Fruit fly (Drosophila melanogaster) whole organism, prepupa: ENCODE data around the gene CG14915.

Experiments used
- Blimp-1 ChIP-seq: fragments of 200-800 bp; sonication (Bioruptor generic); optimal IDR thresholded peaks from 3 replicates; lab custom pipeline; 2017; ENCODE audit warnings: missing biosample characterization, missing genetic modification characterization, mild to moderate bottlenecking, moderate library complexity, missing genetic modification reagents
- CG10631 ChIP-seq: fragments of 200-800 bp; sonication (Bioruptor generic); optimal IDR thresholded peaks from 2 replicates; lab custom pipeline; 2016; ENCODE audit warnings: missing biosample characterization, missing genetic modification characterization
- CG10669 ChIP-seq: fragments of 200-800 bp; sonication (Bioruptor generic); optimal IDR thresholded peaks from 3 replicates; lab custom pipeline; 2018; ENCODE audit warnings: missing biosample characterization, mild to moderate bottlenecking, missing genetic modification characterization, moderate library complexity
- CG11294 ChIP-seq: fragments of 200-800 bp; sonication (Bioruptor generic); IDR thresholded peaks from 2 replicates; pipeline ENCODE4 v1.3.6; 2022; ENCODE audit warnings: missing biosample characterization, missing genetic modification characterization
- CG11762 ChIP-seq: fragments of 200-800 bp; sonication (Bioruptor generic); optimal IDR thresholded peaks from 3 replicates; lab custom pipeline; 2016; ENCODE audit warnings: missing biosample characterization, missing genetic modification characterization; ENCODE audit not compliant: insufficient read depth
- CG15336 ChIP-seq: fragments of 200-800 bp; sonication (Bioruptor generic); IDR thresholded peaks from 2 replicates; pipeline ENCODE4 v1.3.6; 2022; ENCODE audit warnings: missing biosample characterization, missing genetic modification characterization
- CG1621 ChIP-seq: fragments of 200-800 bp; sonication (Bioruptor generic); optimal IDR thresholded peaks from 3 replicates; lab custom pipeline; 2018; ENCODE audit warnings: missing biosample characterization, mild to moderate bottlenecking, missing genetic modification characterization
- CG3032 ChIP-seq: fragments of 200-800 bp; optimal IDR thresholded peaks from 2 replicates; lab custom pipeline; 2019; ENCODE audit warnings: missing biosample characterization, mild to moderate bottlenecking, missing genetic modification characterization, moderate library complexity
- CG31627 ChIP-seq: fragments of 200-800 bp; sonication (Bioruptor generic); optimal IDR thresholded peaks from 3 replicates; lab custom pipeline; 2016; ENCODE audit warnings: missing biosample characterization, missing genetic modification characterization
- CG32006 ChIP-seq: fragments of 200-800 bp; sonication (Bioruptor generic); optimal IDR thresholded peaks from 3 replicates; lab custom pipeline; 2017; ENCODE audit warnings: missing biosample characterization, mild to moderate bottlenecking, missing genetic modification characterization
- CG34406 ChIP-seq: fragments of 200-800 bp; sonication (Bioruptor generic); optimal IDR thresholded peaks from 3 replicates; lab custom pipeline; 2016; ENCODE audit warnings: missing biosample characterization, missing genetic modification characterization
- CG3919 ChIP-seq: fragments of 200-800 bp; sonication (Bioruptor generic); optimal IDR thresholded peaks from 3 replicates; lab custom pipeline; 2016; ENCODE audit warnings: missing biosample characterization, missing genetic modification characterization
- CG4318 ChIP-seq: fragments of 200-800 bp; sonication (Bioruptor generic); optimal IDR thresholded peaks from 3 replicates; lab custom pipeline; 2017; ENCODE audit warnings: missing biosample characterization, mild to moderate bottlenecking, missing genetic modification characterization
- CG6163 ChIP-seq: fragments of 200-800 bp; sonication (Bioruptor generic); IDR thresholded peaks from 3 replicates; pipeline ENCODE4 v1.3.6; 2022; ENCODE audit warnings: missing biosample characterization, missing genetic modification characterization
- CG6276 ChIP-seq: fragments of 200-800 bp; sonication (Bioruptor generic); optimal IDR thresholded peaks from 2 replicates; lab custom pipeline; 2017; ENCODE audit warnings: missing biosample characterization, mild to moderate bottlenecking, missing genetic modification characterization
- CG6792 ChIP-seq: fragments of 200-800 bp; sonication (Bioruptor generic); optimal IDR thresholded peaks from 3 replicates; lab custom pipeline; 2016; ENCODE audit warnings: missing biosample characterization, missing genetic modification characterization
- CG6808 ChIP-seq: fragments of 200-800 bp; sonication (Bioruptor generic); optimal IDR thresholded peaks from 3 replicates; lab custom pipeline; 2017; ENCODE audit warnings: missing biosample characterization, missing genetic modification characterization, mild to moderate bottlenecking, moderate library complexity, missing genetic modification reagents
- CG6854 ChIP-seq: fragments of 200-800 bp; sonication (Bioruptor generic); optimal IDR thresholded peaks from 2 replicates; lab custom pipeline; 2017; ENCODE audit warnings: missing biosample characterization, mild to moderate bottlenecking, missing genetic modification characterization
- CG7368 ChIP-seq: fragments of 200-800 bp; sonication (Bioruptor generic); optimal IDR thresholded peaks from 3 replicates; lab custom pipeline; 2016; ENCODE audit warnings: missing biosample characterization, missing genetic modification characterization
- CG8119 ChIP-seq: fragments of 200-800 bp; sonication (Bioruptor generic); IDR thresholded peaks from 3 replicates; pipeline ENCODE4 v1.3.6; 2022; ENCODE audit warnings: missing biosample characterization, missing genetic modification characterization
- CG8319 ChIP-seq: fragments of 200-800 bp; sonication (Bioruptor generic); optimal IDR thresholded peaks from 3 replicates; lab custom pipeline; 2016; ENCODE audit warnings: missing biosample characterization, missing genetic modification characterization
- CG8632 ChIP-seq: fragments of 200-800 bp; sonication (Bioruptor generic); optimal IDR thresholded peaks from 3 replicates; lab custom pipeline; 2016; ENCODE audit warnings: missing biosample characterization, missing genetic modification characterization
- CG9139 ChIP-seq: fragments of 200-800 bp; sonication (Bioruptor generic); optimal IDR thresholded peaks from 3 replicates; lab custom pipeline; 2017; ENCODE audit warnings: missing biosample characterization, mild to moderate bottlenecking, missing genetic modification characterization
- Eip75B ChIP-seq: fragments of 200-800 bp; sonication (Bioruptor generic); optimal IDR thresholded peaks from 3 replicates; lab custom pipeline; 2016; ENCODE audit warnings: missing biosample characterization, missing genetic modification characterization
- Eip78C ChIP-seq: fragments of 200-800 bp; sonication (Bioruptor generic); peaks from one replicate; lab custom pipeline; 2016; ENCODE audit warnings: missing biosample characterization, missing genetic modification characterization
- Ets96B ChIP-seq: fragments of 200-800 bp; optimal IDR thresholded peaks from 2 replicates; lab custom pipeline; 2019; ENCODE audit warnings: missing biosample characterization, mild to moderate bottlenecking, missing genetic modification characterization, moderate library complexity
- Hr4 ChIP-seq: fragments of 200-800 bp; sonication (Bioruptor generic); optimal IDR thresholded peaks from 3 replicates; lab custom pipeline; 2016; ENCODE audit warnings: missing biosample characterization, missing genetic modification characterization
- Lpt ChIP-seq: fragments of 200-800 bp; sonication (Bioruptor generic); optimal IDR thresholded peaks from 3 replicates; lab custom pipeline; 2016; ENCODE audit warnings: missing biosample characterization, missing genetic modification characterization
- Met ChIP-seq: fragments of 200-800 bp; sonication (Bioruptor generic); optimal IDR thresholded peaks from 3 replicates; lab custom pipeline; 2016; ENCODE audit warnings: missing biosample characterization, missing genetic modification characterization
- OdsH ChIP-seq: fragments of 200-800 bp; sonication (Bioruptor generic); optimal IDR thresholded peaks from 3 replicates; lab custom pipeline; 2016; ENCODE audit warnings: missing biosample characterization, missing genetic modification characterization
- Smox ChIP-seq: fragments of 200-800 bp; sonication (Bioruptor generic); optimal IDR thresholded peaks from 3 replicates; lab custom pipeline; 2016; ENCODE audit warnings: missing biosample characterization, missing genetic modification characterization
- Sox102F ChIP-seq: fragments of 200-800 bp; sonication (Bioruptor generic); optimal IDR thresholded peaks from 2 replicates; lab custom pipeline; 2016; ENCODE audit warnings: missing biosample characterization, mild to moderate bottlenecking, missing genetic modification characterization
- Sox14 ChIP-seq: fragments of 200-800 bp; sonication (Bioruptor generic); optimal IDR thresholded peaks from 3 replicates; lab custom pipeline; 2016; ENCODE audit warnings: missing biosample characterization, missing genetic modification characterization
- Sox15 ChIP-seq: fragments of 200-800 bp; sonication (Bioruptor generic); optimal IDR thresholded peaks from 3 replicates; lab custom pipeline; 2016; ENCODE audit warnings: missing biosample characterization, missing genetic modification characterization
- achi ChIP-seq: fragments of 200-800 bp; sonication (Bioruptor generic); optimal IDR thresholded peaks from 3 replicates; lab custom pipeline; 2016; ENCODE audit warnings: missing biosample characterization, missing genetic modification characterization
- cyc ChIP-seq: fragments of 200-800 bp; sonication (Bioruptor generic); optimal IDR thresholded peaks from 3 replicates; lab custom pipeline; 2016; ENCODE audit warnings: missing biosample characterization, missing genetic modification characterization
- dsx ChIP-seq: fragments of 200-800 bp; optimal IDR thresholded peaks from 3 replicates; lab custom pipeline; 2019; ENCODE audit warnings: missing biosample characterization, mild to moderate bottlenecking, missing genetic modification characterization, moderate library complexity; ENCODE audit not compliant: poor library complexity, severe bottlenecking
- esn ChIP-seq: fragments of 200-800 bp; sonication (Bioruptor generic); optimal IDR thresholded peaks from 2 replicates; lab custom pipeline; 2016; ENCODE audit warnings: missing biosample characterization, mild to moderate bottlenecking, missing genetic modification characterization, moderate library complexity
- fd59A ChIP-seq: fragments of 200-800 bp; sonication (Bioruptor generic); optimal IDR thresholded peaks from 2 replicates; lab custom pipeline; 2017; ENCODE audit warnings: missing biosample characterization, mild to moderate bottlenecking, missing genetic modification characterization, missing genetic modification reagents
- fd85E ChIP-seq: fragments of 200-800 bp; sonication (Bioruptor generic); optimal IDR thresholded peaks from 3 replicates; lab custom pipeline; 2016; ENCODE audit warnings: missing biosample characterization, missing genetic modification characterization
- fkh ChIP-seq: fragments of 200-800 bp; sonication (Bioruptor generic); optimal IDR thresholded peaks from 3 replicates; lab custom pipeline; 2017; ENCODE audit warnings: missing biosample characterization, mild to moderate bottlenecking, missing genetic modification characterization, moderate library complexity
- lz ChIP-seq: fragments of 200-800 bp; sonication (Bioruptor generic); optimal IDR thresholded peaks from 3 replicates; lab custom pipeline; 2016; ENCODE audit warnings: missing biosample characterization, missing genetic modification characterization
- net ChIP-seq: fragments of 200-800 bp; sonication (Bioruptor generic); optimal IDR thresholded peaks from 3 replicates; lab custom pipeline; 2016; ENCODE audit warnings: missing biosample characterization, missing genetic modification characterization
- spab ChIP-seq: fragments of 200-800 bp; sonication (Bioruptor generic); optimal IDR thresholded peaks from 2 replicates; lab custom pipeline; 2017; ENCODE audit warnings: missing biosample characterization, mild to moderate bottlenecking, missing genetic modification characterization, missing genetic modification reagents
- ss ChIP-seq, 2 experiments: fragments of 200-800 bp; sonication (Bioruptor generic); optimal IDR thresholded peaks; 2 replicates in 1 of 2; 3 replicates in 1 of 2; lab custom pipeline; 2017 to 2018; ENCODE audit warnings: mild to moderate bottlenecking in 2 of 2, missing biosample characterization in 2 of 2, missing genetic modification characterization in 2 of 2, moderate library complexity in 1 of 2
- svp ChIP-seq: fragments of 200-800 bp; sonication (Bioruptor generic); peaks from one replicate; lab custom pipeline; 2016; ENCODE audit warnings: missing biosample characterization, missing genetic modification characterization
- topi ChIP-seq: fragments of 200-800 bp; sonication (Bioruptor generic); optimal IDR thresholded peaks from 3 replicates; lab custom pipeline; 2016; ENCODE audit warnings: missing biosample characterization, missing genetic modification characterization
- vri ChIP-seq: fragments of 200-800 bp; sonication (Bioruptor generic); optimal IDR thresholded peaks from 3 replicates; lab custom pipeline; 2016; ENCODE audit warnings: missing biosample characterization, mild to moderate bottlenecking, missing genetic modification characterization

Gene CG14915

DNA sequence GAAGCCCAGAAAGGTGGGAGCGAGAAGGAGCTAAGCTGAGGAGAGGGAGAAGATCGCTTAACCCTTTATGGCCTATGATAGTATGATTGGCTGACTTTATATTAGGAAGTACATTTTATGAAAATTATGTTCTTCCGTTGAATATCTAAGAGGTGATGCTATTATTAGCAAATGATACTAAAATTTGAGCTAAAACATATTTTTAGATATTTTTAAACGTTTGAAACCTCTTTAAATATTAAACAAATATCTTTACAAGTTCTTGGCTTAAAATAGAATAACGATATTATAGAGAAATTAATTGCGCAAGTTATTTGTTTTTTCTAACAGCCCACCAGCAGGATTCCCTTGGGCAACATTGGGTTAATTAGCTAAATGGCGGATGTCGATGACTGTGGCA lies 1.4 kb upstream of the CG14915 start (continued):
- peak; percentile 64 for TF ChIP-seq CG32006
- peak; percentile 66 for TF ChIP-seq Sox14 (GFP tag; lab: Kevin White, UChicago)
- no peak for TF ChIP-seq Hr4 (GFP tag; lab: Kevin White, UChicago)
- peak; percentile 50; the same call in 1 of the 2 replicates for TF ChIP-seq CG15336
- TF ChIP-seq fd59A (GFP tag; lab: Kevin White, UChicago), result peak; percentile 77
- peak; percentile 14 for TF ChIP-seq net (GFP tag; lab: Kevin White, UChicago)
- peak; percentile 42 for TF ChIP-seq CG11762
- peak; percentile 5 for TF ChIP-seq CG1621 (tag; lab: Kevin White, UChicago)
- no peak for TF ChIP-seq fkh (GFP tag; lab: Kevin White, UChicago)
- peak; percentile 42 for TF ChIP-seq Smox (GFP tag; lab: Kevin White, UChicago)
- TF ChIP-seq CG31627, result peak; percentile 31
- TF ChIP-seq OdsH (GFP tag; lab: Kevin White, UChicago), result peak; percentile 52
- no peak for TF ChIP-seq Sox102F (GFP tag; lab: Kevin White, UChicago)
- peak; percentile 72 for TF ChIP-seq CG8119 (GFP tag; lab: Robert Waterston, UW)
- TF ChIP-seq Eip75B, result peak; percentile 49
- TF ChIP-seq CG6163 (GFP tag; lab: Robert Waterston, UW), result peak; percentile 28; the same call in 1 of the 3 replicates
- TF ChIP-seq Blimp-1, result no peak
- peak; percentile 17 for TF ChIP-seq CG4318
- peak; percentile 22 for TF ChIP-seq CG6276 (GFP tag; lab: Kevin White, UChicago)
- peak; percentile 32 for TF ChIP-seq CG6792 (GFP tag; lab: Kevin White, UChicago)
- peak; percentile 78 for TF ChIP-seq CG3032
- TF ChIP-seq CG7368 (GFP tag; lab: Kevin White, UChicago), result peak; percentile 23
- no peak for TF ChIP-seq CG8319
- peak; percentile 9 for TF ChIP-seq lz
- TF ChIP-seq dsx (GFP tag; lab: Kevin White, UChicago), result peak; percentile 46

DNA sequence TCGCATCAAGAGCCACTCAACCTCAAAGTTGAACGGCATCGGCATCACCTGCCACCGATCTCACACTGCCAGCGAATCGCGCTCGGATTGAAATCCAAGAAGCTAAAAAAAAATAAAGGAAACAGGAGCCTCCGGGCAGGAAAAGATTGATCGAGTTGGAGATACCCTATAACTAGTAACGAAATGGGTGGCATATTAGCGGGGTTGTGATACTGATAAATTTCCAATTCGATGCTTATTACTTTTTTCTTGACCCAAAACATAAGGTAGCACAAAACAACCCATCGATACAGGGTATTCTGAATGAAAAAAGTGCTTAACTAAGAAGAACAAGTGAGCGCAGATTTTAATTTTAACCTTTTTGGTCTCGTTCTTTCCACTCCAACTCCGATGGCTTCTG lies 1.4 kb downstream of the CG14915 start:
- peak; percentile 46 for TF ChIP-seq CG8632
- TF ChIP-seq achi (GFP tag; lab: Kevin White, UChicago), result peak; percentile 63
- peak; percentile 74 for TF ChIP-seq CG10631 (GFP tag; lab: Kevin White, UChicago)
- TF ChIP-seq Eip78C (GFP tag; lab: Kevin White, UChicago), result peak; percentile 85
- TF ChIP-seq CG11294 (GFP tag; lab: Robert Waterston, UW), result no peak
- peak; percentile 17 for TF ChIP-seq CG11762
- peak; percentile 82 for TF ChIP-seq esn
- TF ChIP-seq CG7368 (GFP tag; lab: Kevin White, UChicago), result no peak
- no peak for TF ChIP-seq CG4318
- peak; percentile 63 for TF ChIP-seq CG9139 (GFP tag; lab: Kevin White, UChicago)
- TF ChIP-seq svp, result peak; percentile 84
- peak; percentile 64; the same call in 2 of the 3 replicates for TF ChIP-seq CG8119 (GFP tag; lab: Robert Waterston, UW)
- TF ChIP-seq CG34406 (GFP tag; lab: Kevin White, UChicago), result peak; percentile 41
- TF ChIP-seq CG3919 (GFP tag; lab: Kevin White, UChicago), result peak; percentile 77
- peak; percentile 28 for TF ChIP-seq CG8319
- peak; percentile 76 for TF ChIP-seq CG10669 (GFP tag; lab: Kevin White, UChicago)
- TF ChIP-seq vri (GFP tag; lab: Kevin White, UChicago), result peak; percentile 71
- peak; percentile 77 for TF ChIP-seq Sox102F (GFP tag; lab: Kevin White, UChicago)
- peak; percentile 75 for TF ChIP-seq CG3032
- TF ChIP-seq CG32006, result peak; percentile 53
- TF ChIP-seq ss (GFP tag; optimal IDR thresholded peaks at IDR 0.05; lab: Kevin White, UChicago), result peak; percentile 68 to 74
- no peak for TF ChIP-seq fd85E (GFP tag; lab: Kevin White, UChicago)
- peak; percentile 65 for TF ChIP-seq CG1621 (tag; lab: Kevin White, UChicago)
- TF ChIP-seq CG6854 (GFP tag; lab: Kevin White, UChicago), result no peak
- TF ChIP-seq CG31627, result peak; percentile 82
- TF ChIP-seq CG6163 (GFP tag; lab: Robert Waterston, UW), result peak; percentile 81
- peak; percentile 69 for TF ChIP-seq fd59A (GFP tag; lab: Kevin White, UChicago)
- no peak for TF ChIP-seq Lpt
- peak; percentile 81 for TF ChIP-seq CG6808 (GFP tag; lab: Kevin White, UChicago)
- peak; percentile 76 for TF ChIP-seq Smox (GFP tag; lab: Kevin White, UChicago)
- peak; percentile 77 for TF ChIP-seq Ets96B (tag; lab: Kevin White, UChicago)
- peak; percentile 80 for TF ChIP-seq cyc
- TF ChIP-seq fkh (GFP tag; lab: Kevin White, UChicago), result no peak
- TF ChIP-seq spab (GFP tag; lab: Kevin White, UChicago), result peak; percentile 77
- TF ChIP-seq Sox15 (GFP tag; lab: Kevin White, UChicago), result peak; percentile 29
- TF ChIP-seq topi (GFP tag; lab: Kevin White, UChicago), result peak; percentile 84
- TF ChIP-seq Met, result peak; percentile 82
